Worm (Caenorhabditis elegans): Measurements from ENCODE around the gene K01A6.7.

ce11 chrIV:11787793-11788192 lies 49.4 kb upstream of the K01A6.7 start:
- TF ChIP-seq nhr-76 (tag; optimal IDR thresholded peaks at IDR 0.05) (no peak), ceh-82 (tag; optimal IDR thresholded peaks at IDR 0.05) (no peak)

Measured in whole organism, L3 larva.